Fruit fly (Drosophila melanogaster): ENCODE data around the gene run.

dm6 chrX:20680407-20680806, 10.1 kb upstream of the run start:
- TF ChIP-seq EcR (GFP tag; optimal IDR thresholded peaks at IDR 0.05) = no peak
- no peak for TF ChIP-seq psq (optimal IDR thresholded peaks at IDR 0.05)
- TF ChIP-seq Dll (optimal IDR thresholded peaks at IDR 0.05) = no peak
- no peak for TF ChIP-seq usp (GFP tag; optimal IDR thresholded peaks at IDR 0.05)
